Worm (Caenorhabditis elegans): ENCODE results near the gene dpm-3.

DNA sequence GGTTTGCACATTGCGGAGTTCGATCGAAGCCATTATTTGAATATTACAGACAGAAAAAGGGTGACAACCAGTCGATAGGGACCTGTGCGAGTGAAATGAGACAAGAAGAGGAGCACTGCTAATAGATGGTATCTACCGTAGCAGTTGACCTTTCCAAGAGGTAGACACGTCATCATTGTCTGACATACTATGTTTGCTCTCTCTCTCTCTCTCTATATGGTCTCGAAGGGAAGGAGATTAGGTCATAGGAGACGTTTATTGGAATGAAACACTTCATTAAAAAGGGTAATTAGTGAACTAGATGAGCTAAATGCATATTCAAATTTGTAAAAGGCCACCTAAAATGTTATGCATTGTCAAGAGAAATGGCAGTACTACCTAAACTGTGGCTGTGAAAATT, 15.4 kb upstream of the dpm-3 start, which contains the start of gene atz-1:
- TF ChIP-seq him-1 (tag; optimal IDR thresholded peaks at IDR 0.05) (no peak), dao-5 (tag; optimal IDR thresholded peaks at IDR 0.05) (no peak), W03F9.2 (tag; optimal IDR thresholded peaks at IDR 0.05) (no peak)

Measured in whole organism, L4/young adult.